Fruit fly (Drosophila melanogaster): ENCODE data around the gene FucTB.

- no peak for TF ChIP-seq Crg-1 (GFP tag; optimal IDR thresholded peaks at IDR 0.05)
- no peak for TF ChIP-seq CG33017 (tag; optimal IDR thresholded peaks at IDR 0.05)
- no peak for TF ChIP-seq toe (GFP tag; optimal IDR thresholded peaks at IDR 0.05)
- no peak for TF ChIP-seq cnc (optimal IDR thresholded peaks at IDR 0.05)
- TF ChIP-seq cic (GFP tag; optimal IDR thresholded peaks at IDR 0.05), result no peak
- TF ChIP-seq Clk (GFP tag; optimal IDR thresholded peaks at IDR 0.05), result no peak
- TF ChIP-seq CG14711 (tag; optimal IDR thresholded peaks at IDR 0.05), result no peak
Measured at dm6 chr2L:9459372-9460091, 28.7 kb upstream of the FucTB start.
